Worm (Caenorhabditis elegans): Measurements from ENCODE around the gene H05C05.4.

The H05C05.4 gene

ce11 chrIII:2924658-2925057 is 21.3 kb downstream of the H05C05.4 start, which contains the start of gene R10F2.5:
Gene R10F2.5, minus strand, starts transcription at chrIII:2924758.
- TF ChIP-seq fkh-8 (tag; optimal IDR thresholded peaks at IDR 0.05) (peak; percentile 40), fos-1 (tag; optimal IDR thresholded peaks at IDR 0.05) (no peak)

DNA sequence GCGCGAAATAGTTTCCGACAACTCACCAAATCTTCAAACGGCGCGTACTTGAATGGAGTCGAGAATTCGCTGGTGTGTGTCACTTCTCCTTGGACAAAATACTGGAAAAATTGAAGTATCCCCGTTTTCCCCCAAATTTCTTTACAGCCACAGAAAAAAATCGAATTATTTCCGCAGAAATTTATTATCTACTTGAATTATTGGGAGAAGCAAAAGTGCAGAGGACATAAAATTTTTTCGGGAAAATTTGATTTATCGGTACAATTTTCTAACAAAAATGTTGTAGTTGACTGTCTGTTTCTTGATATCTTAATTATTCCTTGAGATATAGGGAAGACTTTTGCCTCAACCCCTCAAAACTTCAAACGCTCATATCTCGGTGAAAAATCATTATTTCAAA is 23.0 kb downstream of the H05C05.4 start, which contains the start of gene R10F2.4:
R10F2.4 (minus strand) TSS at position 101 of the 400 bp plus-strand sequence.
- TF ChIP-seq efl-1 (optimal IDR thresholded peaks at IDR 0.05) (no peak), efl-1 (GFP tag; optimal IDR thresholded peaks at IDR 0.05 in 1 of 2) (peak in 1 of 2 experiments; percentile 37), ceh-88 (GFP tag; IDR thresholded peaks at IDR 0.05) (no peak)

- no peak for TF ChIP-seq ceh-82 (tag; optimal IDR thresholded peaks at IDR 0.05)
- TF ChIP-seq lin-14 (GFP tag; optimal IDR thresholded peaks at IDR 0.05): peak; percentile 3
These were observed 25.1 kb downstream of the H05C05.4 start for ce11 chrIII:2920866-2921265.

DNA sequence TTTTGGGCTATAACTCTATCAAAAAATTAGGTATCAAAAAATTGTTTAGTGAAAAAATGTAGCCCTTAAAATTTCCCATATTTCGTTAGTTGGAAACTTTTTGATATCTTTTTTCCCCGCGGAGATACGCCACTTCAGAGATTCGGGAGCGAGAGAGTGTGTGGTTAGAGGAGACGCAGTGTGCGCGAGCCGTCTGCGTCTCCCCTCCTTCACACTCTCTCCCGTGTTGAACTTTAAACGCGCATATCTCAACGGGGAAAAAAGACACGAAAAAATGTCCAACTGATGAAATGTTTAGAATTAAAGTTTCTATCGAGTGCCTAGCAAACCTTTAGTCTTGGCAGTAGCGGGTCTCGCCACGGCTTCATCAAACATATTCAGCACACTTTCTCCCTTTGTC is 25.7 kb downstream of the H05C05.4 start:
- TF ChIP-seq fos-1 (tag; optimal IDR thresholded peaks at IDR 0.05) (no peak), efl-1 (optimal IDR thresholded peaks at IDR 0.05) (no peak), efl-1 (GFP tag; optimal IDR thresholded peaks at IDR 0.05 in 1 of 2) (peak in 1 of 2 experiments; percentile 88)

DNA sequence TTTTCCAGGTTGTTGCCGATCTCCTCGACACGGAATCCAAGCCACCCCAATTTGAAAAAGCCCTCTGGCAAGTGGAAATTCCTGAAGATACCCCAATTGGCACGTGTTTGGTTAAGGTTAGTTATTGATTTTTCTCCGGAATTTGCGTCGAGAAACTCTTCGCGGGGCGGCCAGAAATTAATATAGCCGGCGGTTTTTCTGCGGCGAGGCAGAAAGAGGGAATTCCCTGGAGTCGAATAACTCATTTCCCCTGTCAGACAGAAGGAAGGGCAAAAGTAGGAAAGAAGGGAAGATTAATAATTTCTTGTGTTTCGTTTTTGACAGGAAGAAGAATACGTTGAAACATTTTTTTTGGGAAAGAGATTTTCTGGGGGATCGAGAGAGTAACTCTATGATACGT is 27.3 kb downstream of the H05C05.4 start:
- TF ChIP-seq unc-62 (GFP tag; optimal IDR thresholded peaks at IDR 0.05) (no peak), rnt-1 (tag; optimal IDR thresholded peaks at IDR 0.05) (no peak), isw-1 (GFP tag; IDR thresholded peaks at IDR 0.05) (no peak), elt-3 (tag; optimal IDR thresholded peaks at IDR 0.05) (no peak), aly-2 (tag; optimal IDR thresholded peaks at IDR 0.05) (no peak), snu-23 (GFP tag; optimal IDR thresholded peaks at IDR 0.05) (no peak), fkh-8 (tag; optimal IDR thresholded peaks at IDR 0.05) (no peak), fkh-10 (GFP tag; optimal IDR thresholded peaks at IDR 0.05) (no peak), mef-2 (tag; optimal IDR thresholded peaks at IDR 0.05) (no peak), ama-1 (optimal IDR thresholded peaks at IDR 0.05) (no peak), nhr-71 (tag; optimal IDR thresholded peaks at IDR 0.05) (no peak)

ce11 chrIII:2914029-2914428 is 32.0 kb downstream of the H05C05.4 start:
- TF ChIP-seq ces-1 (GFP tag; optimal IDR thresholded peaks at IDR 0.05): peak; percentile 74
- peak; percentile 55 for TF ChIP-seq lin-14 (GFP tag; optimal IDR thresholded peaks at IDR 0.05)
- TF ChIP-seq hpl-2 (GFP tag; optimal IDR thresholded peaks at IDR 0.05): no peak
- TF ChIP-seq sox-4 (tag; optimal IDR thresholded peaks at IDR 0.05): no peak
- no peak for TF ChIP-seq nhr-84 (tag; optimal IDR thresholded peaks at IDR 0.05)
- peak; percentile 9 for TF ChIP-seq nhr-85 (tag)
- TF ChIP-seq swsn-7 (tag; optimal IDR thresholded peaks at IDR 0.05): no peak
- TF ChIP-seq fkh-10 (GFP tag; optimal IDR thresholded peaks at IDR 0.05): peak; percentile 54
- no peak for TF ChIP-seq rnt-1 (tag; optimal IDR thresholded peaks at IDR 0.05)

ce11 chrIII:2912916-2913315 is 33.1 kb downstream of the H05C05.4 start:
- TF ChIP-seq nhr-76 (tag; optimal IDR thresholded peaks at IDR 0.05) (no peak), egl-27 (tag; optimal IDR thresholded peaks at IDR 0.05) (no peak), ceh-88 (GFP tag; IDR thresholded peaks at IDR 0.05) (no peak), sup-37 (GFP tag; optimal IDR thresholded peaks at IDR 0.05) (no peak), mep-1 (tag; optimal IDR thresholded peaks at IDR 0.05) (no peak), grh-1 (GFP tag; IDR thresholded peaks at IDR 0.05) (no peak), pqm-1 (tag; optimal IDR thresholded peaks at IDR 0.05) (no peak), unc-62 (GFP tag; optimal IDR thresholded peaks at IDR 0.05) (no peak)

DNA sequence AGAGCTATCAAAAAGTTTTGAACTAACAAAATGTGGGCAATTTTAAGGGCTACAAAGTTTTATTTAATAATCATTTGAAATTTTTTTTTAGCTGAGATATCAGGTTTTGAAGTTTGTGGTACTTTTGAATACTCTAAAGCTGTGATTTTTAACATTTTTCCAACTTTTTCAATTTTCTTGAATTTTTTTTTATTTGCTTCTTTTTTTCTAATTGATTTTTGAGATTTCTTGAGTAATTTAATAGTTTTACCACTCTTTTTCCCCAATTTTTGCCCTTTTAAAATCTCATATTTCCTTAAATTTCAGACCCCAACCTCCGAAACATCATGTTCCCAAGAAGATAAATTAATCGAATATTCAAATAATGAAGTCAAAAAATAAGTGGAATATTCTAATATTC is 35.4 kb downstream of the H05C05.4 start, which contains the start of gene cdh-1:
cdh-1 (plus strand) TSS at position 301 of the 400 bp plus-strand sequence.
- TF ChIP-seq xbp-1 (tag; optimal IDR thresholded peaks at IDR 0.05) (no peak), mab-9 (GFP tag; IDR thresholded peaks at IDR 0.05) (no peak), skn-1 (tag; optimal IDR thresholded peaks at IDR 0.05) (no peak), pax-3 (tag; optimal IDR thresholded peaks at IDR 0.05) (no peak), hpl-2 (GFP tag; optimal IDR thresholded peaks at IDR 0.05) (no peak), lin-35 (GFP tag; optimal IDR thresholded peaks at IDR 0.05) (no peak), aha-1 (tag; optimal IDR thresholded peaks at IDR 0.05) (no peak), nhr-84 (tag; optimal IDR thresholded peaks at IDR 0.05) (no peak), fkh-8 (tag; optimal IDR thresholded peaks at IDR 0.05) (no peak), ztf-11 (tag; optimal IDR thresholded peaks at IDR 0.05) (no peak), lin-39 (tag; optimal IDR thresholded peaks at IDR 0.05) (no peak), ceh-8 (GFP tag; optimal IDR thresholded peaks at IDR 0.05) (no peak), unc-98 (GFP tag; IDR thresholded peaks at IDR 0.05) (no peak), nhr-28 (tag; optimal IDR thresholded peaks at IDR 0.05) (no peak), aly-2 (tag; optimal IDR thresholded peaks at IDR 0.05) (no peak)
